Worm (Caenorhabditis elegans) whole organism, L2 larva: ENCODE results near the gene ubc-1.

ENCODE experiments used
- ZK546.5 ChIP-seq: sonication (generic microtip); optimal IDR thresholded peaks from 2 replicates; lab custom pipeline; 2017; ENCODE audit warnings: missing biosample characterization, missing genetic modification characterization
- ama-1 ChIP-seq: fragments of 150-350 bp; optimal IDR thresholded peaks from 2 replicates; lab custom pipeline; 2018; ENCODE audit warnings: inconsistent platforms
- fos-1 ChIP-seq: fragments of 150-350 bp; optimal IDR thresholded peaks from 2 replicates; lab custom pipeline; 2014; ENCODE audit warnings: missing biosample characterization, missing genetic modification characterization
- mab-5 ChIP-seq: fragments of 150-350 bp; optimal IDR thresholded peaks from 2 replicates; lab custom pipeline; 2014; ENCODE audit warnings: missing biosample characterization, missing genetic modification characterization
- mdl-1 ChIP-seq, 2 experiments: fragments of 150-350 bp in 1 of 2; sonication (generic microtip) in 1 of 2; optimal IDR thresholded peaks; 2 replicates each; lab custom pipeline; 2017; ENCODE audit warnings: missing biosample characterization in 2 of 2, missing genetic modification characterization in 2 of 2
- nhr-129 ChIP-seq: fragments of 150-350 bp; optimal IDR thresholded peaks from 2 replicates; lab custom pipeline; 2014; ENCODE audit warnings: missing biosample characterization, missing genetic modification characterization
- nhr-23 ChIP-seq: fragments of 150-350 bp; optimal IDR thresholded peaks from 2 replicates; lab custom pipeline; 2014; ENCODE audit warnings: missing biosample characterization, missing genetic modification reagents, missing genetic modification characterization
- snpc-4 ChIP-seq: fragments of 150-350 bp; optimal IDR thresholded peaks from 2 replicates; lab custom pipeline; 2014; ENCODE audit warnings: missing biosample characterization, missing genetic modification characterization
- unc-62 ChIP-seq: fragments of 150-350 bp; optimal IDR thresholded peaks from 2 replicates; lab custom pipeline; 2014; ENCODE audit warnings: missing biosample characterization, missing genetic modification reagents, missing genetic modification characterization
- ztf-11 ChIP-seq: sonication (generic microtip); optimal IDR thresholded peaks from 2 replicates; lab custom pipeline; 2017; ENCODE audit warnings: missing biosample characterization, missing genetic modification characterization

- no peak for TF ChIP-seq ama-1 (lab: Kevin White, UChicago)
- no peak for TF ChIP-seq snpc-4 (tag; lab: Kevin White, UChicago)
- TF ChIP-seq unc-62 (GFP tag; lab: Kevin White, UChicago) = no peak
- no peak for TF ChIP-seq mdl-1 (tag; optimal IDR thresholded peaks at IDR 0.05; lab: Kevin White, UChicago)
- no peak for TF ChIP-seq mab-5 (tag; lab: Kevin White, UChicago)
- TF ChIP-seq nhr-129 (tag; lab: Kevin White, UChicago) = no peak
- no peak for TF ChIP-seq fos-1
- no peak for TF ChIP-seq ztf-11 (tag; lab: Kevin White, UChicago)
- TF ChIP-seq ZK546.5 (tag; lab: Kevin White, UChicago) = no peak
- no peak for TF ChIP-seq nhr-23 (tag; lab: Kevin White, UChicago)
Measured at ce11 chrIV:4114526-4114925, 11.7 kb downstream of the ubc-1 start, which contains the start of gene F49F1.15.
